Fruit fly (Drosophila melanogaster) S2 (cell line): ENCODE data around the gene Pbp95.

Experiments
- CG8478 ChIP-seq: fragments of >200 bp; optimal IDR thresholded peaks from 2 replicates; lab custom pipeline; 2018
- CTCF ChIP-seq, 2 experiments: fragments of >200 bp; optimal IDR thresholded peaks; 2 replicates each; lab custom pipeline; 2018

- TF ChIP-seq CG8478 (lab: Kevin White, UChicago) (no peak), CTCF (optimal IDR thresholded peaks at IDR 0.05; lab: Kevin White, UChicago) (no peak)
Observed at dm6 chr3R:8040843-8041242, 27.3 kb downstream of the Pbp95 start, which contains the start of gene CG43060.
